Worm (Caenorhabditis elegans): Measurements from ENCODE around the gene Y54E2A.4.

ce11 chrII:14768804-14769203 is 14.4 kb downstream of the Y54E2A.4 start:
- TF ChIP-seq dao-5 (tag; optimal IDR thresholded peaks at IDR 0.05) (no peak), him-1 (tag; optimal IDR thresholded peaks at IDR 0.05) (no peak)

Measured in whole organism, L4/young adult.